Worm (Caenorhabditis elegans) whole organism, L4 larva: ENCODE results near the gene nars-2.

Experiments used
- F26F4.8 ChIP-seq: fragments of 200-800 bp; sonication (Bioruptor generic); conservative IDR thresholded peaks from 2 replicates; pipeline ENCODE4 v1.3.6; 2022; ENCODE audit warnings: missing genetic modification characterization, missing compliant biosample characterization
- ZK546.5 ChIP-seq, 2 experiments: sonication (generic microtip); optimal IDR thresholded peaks; 2 replicates each; lab custom pipeline; 2017; ENCODE audit warnings: missing biosample characterization in 2 of 2, missing genetic modification characterization in 2 of 2
- dmd-9 ChIP-seq: fragments of 200-800 bp; sonication (Bioruptor generic); IDR thresholded peaks from 2 replicates; pipeline ENCODE4 v1.3.6; 2022; ENCODE audit warnings: missing genetic modification reagents, missing genetic modification characterization, missing compliant biosample characterization
- hlh-30 ChIP-seq: sonication (generic microtip); optimal IDR thresholded peaks from 2 replicates; lab custom pipeline; 2017; ENCODE audit warnings: antibody characterized with exemption, mild to moderate bottlenecking, missing genetic modification characterization, missing compliant biosample characterization; ENCODE audit not compliant: insufficient read depth
- hmg-1.1 ChIP-seq: fragments of 200-800 bp; sonication (Bioruptor generic); IDR thresholded peaks from 2 replicates; pipeline ENCODE4 v1.3.6; 2022; ENCODE audit warnings: missing genetic modification reagents, missing genetic modification characterization, missing compliant biosample characterization
- mdl-1 ChIP-seq, 2 experiments: fragments of 150-350 bp in 1 of 2; sonication (generic microtip) in 1 of 2; optimal IDR thresholded peaks; 2 replicates each; lab custom pipeline; 2014 to 2017; ENCODE audit warnings: missing biosample characterization in 2 of 2, missing genetic modification characterization in 2 of 2
- mxl-3 ChIP-seq: fragments of 200-800 bp; sonication (Bioruptor generic); optimal IDR thresholded peaks from 2 replicates; lab custom pipeline; 2018; ENCODE audit warnings: mild to moderate bottlenecking, missing genetic modification characterization, missing compliant biosample characterization
- nhr-11 ChIP-seq: fragments of 150-350 bp; optimal IDR thresholded peaks from 2 replicates; lab custom pipeline; 2014; ENCODE audit warnings: missing biosample characterization, missing genetic modification characterization
- sdz-12 ChIP-seq: fragments of 200-800 bp; sonication (Bioruptor generic); optimal IDR thresholded peaks from 2 replicates; lab custom pipeline; 2018; ENCODE audit warnings: mild to moderate bottlenecking, missing genetic modification characterization, missing compliant biosample characterization
- snpc-4 ChIP-seq: fragments of 150-350 bp; optimal IDR thresholded peaks from 2 replicates; lab custom pipeline; 2014; ENCODE audit warnings: missing biosample characterization, missing genetic modification characterization
- spr-1 ChIP-seq: sonication (generic microtip); optimal IDR thresholded peaks from 2 replicates; lab custom pipeline; 2016; ENCODE audit warnings: mild to moderate bottlenecking, missing genetic modification characterization, missing compliant biosample characterization
- tra-1 ChIP-seq: fragments of 200-800 bp; sonication (Bioruptor generic); IDR thresholded peaks from 2 replicates; pipeline ENCODE4 v1.3.6; 2022; ENCODE audit warnings: missing genetic modification reagents, missing genetic modification characterization, missing compliant biosample characterization
- unc-39 ChIP-seq: sonication (generic microtip); optimal IDR thresholded peaks from 2 replicates; lab custom pipeline; 2017; ENCODE audit warnings: missing biosample characterization, missing genetic modification characterization
- unc-62 ChIP-seq, 3 experiments: fragments of 150-350 bp in 1 of 3; sonication (generic microtip); optimal IDR thresholded peaks in 2 of 3; peaks in 1 of 3; 1 replicate in 1 of 3; 2 replicates in 2 of 3; lab custom pipeline; 2014 to 2017; ENCODE audit warnings: missing biosample characterization in 3 of 3, missing genetic modification characterization in 3 of 3, missing genetic modification reagents in 3 of 3, missing genotype in 1 of 3

DNA sequence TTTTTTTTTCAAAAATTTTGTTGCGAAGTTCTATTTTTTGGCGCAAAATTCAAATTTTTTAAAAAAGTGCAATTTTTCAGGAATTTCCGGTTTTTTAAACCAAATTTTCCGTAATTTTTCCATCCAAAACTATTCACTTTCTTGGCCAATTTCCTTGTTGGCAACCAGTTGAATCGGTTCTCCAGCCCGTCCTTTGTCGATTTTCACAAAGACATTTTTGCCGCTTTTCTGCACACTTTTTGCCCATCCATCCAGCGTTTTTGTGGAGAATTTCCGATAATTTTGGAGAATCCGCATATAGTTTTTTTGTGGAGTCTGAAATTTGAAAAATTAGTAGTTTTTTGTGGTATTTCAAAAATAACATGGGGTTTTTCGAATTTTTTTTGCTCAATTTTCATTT is 8.1 kb downstream of the nars-2 start:
- TF ChIP-seq sdz-12 (GFP tag; lab: Kevin White, UChicago) (no peak), mdl-1 (tag; optimal IDR thresholded peaks at IDR 0.05; lab: Kevin White, UChicago) (no peak), F26F4.8 (GFP tag; lab: Robert Waterston, UW) (no peak), unc-39 (tag; lab: Kevin White, UChicago) (no peak), unc-62 (GFP tag; optimal IDR thresholded peaks at IDR 0.05 in 1 of 2; lab: Kevin White, UChicago) (no peak), unc-62 (tag; optimal IDR thresholded peaks at IDR 0.05; lab: Kevin White, UChicago) (no peak), hlh-30 (no peak), nhr-11 (no peak), mxl-3 (GFP tag; lab: Kevin White, UChicago) (no peak), hmg-1.1 (GFP tag; lab: Robert Waterston, UW) (no peak), ZK546.5 (tag; optimal IDR thresholded peaks at IDR 0.05; lab: Kevin White, UChicago) (no peak), spr-1 (tag; lab: Kevin White, UChicago) (no peak), dmd-9 (GFP tag; lab: Robert Waterston, UW) (no peak), tra-1 (GFP tag; lab: Robert Waterston, UW) (no peak), snpc-4 (tag; lab: Kevin White, UChicago) (no peak)
